Worm (Caenorhabditis elegans): ENCODE data around the gene pnp-1.
A peak's percentile ranks its signal among the peaks of the same experiment; 100 is the strongest.

pnp-1 gene

ce11 chrIV:244278-244677 lies 53.8 kb downstream of the pnp-1 start:
- TF ChIP-seq ceh-58 (GFP tag; IDR thresholded peaks at IDR 0.05): no peak
- peak; percentile 59 for TF ChIP-seq lsl-1 (GFP tag; optimal IDR thresholded peaks at IDR 0.05)

Data from whole organism, young adult.